Worm (Caenorhabditis elegans) whole organism, early embryonic: ENCODE measurements around the gene irld-18.

Source experiments
- F13C5.2 ChIP-seq: sonication (generic microtip); optimal IDR thresholded peaks from 2 replicates; lab custom pipeline; 2017; ENCODE audit warnings: mild to moderate bottlenecking, missing genetic modification characterization, inconsistent platforms, missing compliant biosample characterization
- ceh-13 ChIP-seq: fragments of 200-800 bp; sonication (Bioruptor generic); optimal IDR thresholded peaks from 2 replicates; lab custom pipeline; 2018; ENCODE audit warnings: mild to moderate bottlenecking, missing genetic modification characterization, missing compliant biosample characterization
- hnd-1 ChIP-seq: sonication (generic microtip); optimal IDR thresholded peaks from 2 replicates; lab custom pipeline; 2016; ENCODE audit warnings: missing genetic modification characterization, missing compliant biosample characterization

DNA sequence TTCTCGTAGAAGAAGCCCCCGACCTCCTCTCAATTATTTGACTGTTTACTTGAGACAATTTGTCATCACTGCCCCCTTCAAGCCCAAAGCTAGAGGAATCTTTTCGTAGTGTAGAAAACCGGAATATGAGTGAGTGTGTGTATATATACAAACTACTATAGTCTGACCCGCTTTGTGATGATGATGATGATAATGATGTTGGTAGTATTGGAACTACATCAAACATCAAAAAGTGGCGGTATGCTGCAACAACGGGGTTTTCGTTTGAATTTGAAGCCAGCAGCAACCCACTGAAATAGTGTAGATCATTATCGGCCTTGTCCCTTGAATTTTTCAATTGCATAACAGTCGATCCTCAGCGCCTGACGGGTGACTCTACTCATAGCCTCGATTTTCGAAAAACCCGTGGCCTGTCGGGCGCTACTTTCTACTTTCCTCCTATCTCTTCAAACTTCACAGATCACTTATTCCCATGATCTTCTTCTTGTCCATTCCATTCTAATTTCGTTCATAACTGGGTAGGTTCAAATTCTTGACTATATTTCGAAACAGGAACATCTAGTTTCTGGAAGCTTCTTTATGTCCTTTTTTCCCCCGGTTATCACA is 31.2 kb upstream of the irld-18 start:
- TF ChIP-seq F13C5.2 (tag; lab: Kevin White, UChicago) (no peak), ceh-13 (GFP tag; lab: Kevin White, UChicago) (no peak), hnd-1 (tag; lab: Kevin White, UChicago) (no peak)
